Worm (Caenorhabditis elegans) whole organism, L2 larva: ENCODE results near the gene C28H8.2.

Experiments
- C34F6.9 ChIP-seq: fragments of 150-350 bp; optimal IDR thresholded peaks from 2 replicates; lab custom pipeline; 2014; ENCODE audit warnings: missing biosample characterization, missing genetic modification characterization
- F13H6.1 ChIP-seq: sonication (generic microtip); optimal IDR thresholded peaks from 2 replicates; lab custom pipeline; 2016; ENCODE audit warnings: missing genetic modification characterization, missing compliant biosample characterization
- R02D3.7 ChIP-seq: fragments of 150-350 bp; optimal IDR thresholded peaks from 2 replicates; lab custom pipeline; 2014; ENCODE audit warnings: missing biosample characterization, missing genetic modification characterization
- Y55F3AM.14 ChIP-seq: fragments of 200-800 bp; sonication (Bioruptor generic); optimal IDR thresholded peaks from 2 replicates; lab custom pipeline; 2018; ENCODE audit warnings: mild to moderate bottlenecking, missing genetic modification characterization, missing compliant biosample characterization
- aly-2 ChIP-seq: fragments of 150-350 bp; optimal IDR thresholded peaks from 2 replicates; lab custom pipeline; 2014; ENCODE audit warnings: missing biosample characterization, missing genetic modification characterization
- ama-1 ChIP-seq: fragments of 150-350 bp; optimal IDR thresholded peaks from 2 replicates; lab custom pipeline; 2018; ENCODE audit warnings: inconsistent platforms
- ceh-16 ChIP-seq: fragments of 150-350 bp; optimal IDR thresholded peaks from 2 replicates; lab custom pipeline; 2014; ENCODE audit warnings: missing biosample characterization, missing genetic modification characterization
- ceh-82 ChIP-seq: fragments of 150-350 bp; optimal IDR thresholded peaks from 2 replicates; lab custom pipeline; 2014; ENCODE audit warnings: missing biosample characterization, missing genetic modification characterization
- dmd-4 ChIP-seq: sonication (generic microtip); optimal IDR thresholded peaks from 2 replicates; lab custom pipeline; 2017; ENCODE audit warnings: missing biosample characterization, missing genetic modification characterization
- fos-1 ChIP-seq: fragments of 150-350 bp; optimal IDR thresholded peaks from 2 replicates; lab custom pipeline; 2014; ENCODE audit warnings: missing biosample characterization, missing genetic modification characterization
- gmeb-1 ChIP-seq: fragments of 150-350 bp; optimal IDR thresholded peaks from 2 replicates; lab custom pipeline; 2014; ENCODE audit warnings: missing biosample characterization, missing genetic modification characterization
- lin-13 ChIP-seq: fragments of 150-350 bp; optimal IDR thresholded peaks from 2 replicates; lab custom pipeline; 2014; ENCODE audit warnings: missing biosample characterization, missing genetic modification reagents, missing genetic modification characterization
- lsy-2 ChIP-seq, 2 experiments: fragments of 150-350 bp in 1 of 2; sonication (generic microtip) in 1 of 2; optimal IDR thresholded peaks; 2 replicates each; lab custom pipeline; 2014 to 2017; ENCODE audit warnings: missing biosample characterization in 2 of 2, missing genetic modification characterization in 2 of 2
- mbf-1 ChIP-seq: sonication (generic microtip); optimal IDR thresholded peaks from 2 replicates; lab custom pipeline; 2017; ENCODE audit warnings: missing biosample characterization, missing genetic modification characterization
- nhr-10 ChIP-seq: sonication (generic microtip); optimal IDR thresholded peaks from 2 replicates; lab custom pipeline; 2017; ENCODE audit warnings: missing biosample characterization, missing genetic modification characterization
- nhr-12 ChIP-seq: fragments of 150-350 bp; optimal IDR thresholded peaks from 2 replicates; lab custom pipeline; 2014; ENCODE audit warnings: missing biosample characterization, missing genetic modification characterization
- nhr-129 ChIP-seq: fragments of 150-350 bp; optimal IDR thresholded peaks from 2 replicates; lab custom pipeline; 2014; ENCODE audit warnings: missing biosample characterization, missing genetic modification characterization
- nhr-23 ChIP-seq: fragments of 150-350 bp; optimal IDR thresholded peaks from 2 replicates; lab custom pipeline; 2014; ENCODE audit warnings: missing biosample characterization, missing genetic modification reagents, missing genetic modification characterization
- nhr-25 ChIP-seq: fragments of 150-350 bp; sonication (generic microtip); optimal IDR thresholded peaks from 3 replicates; lab custom pipeline; 2014; ENCODE audit warnings: missing biosample characterization, missing genetic modification characterization
- nhr-6 ChIP-seq: fragments of 150-350 bp; optimal IDR thresholded peaks from 2 replicates; lab custom pipeline; 2014; ENCODE audit warnings: missing biosample characterization, missing genetic modification characterization
- sem-4 ChIP-seq: fragments of 150-350 bp; optimal IDR thresholded peaks from 2 replicates; lab custom pipeline; 2014; ENCODE audit warnings: missing biosample characterization, missing genetic modification reagents, missing genetic modification characterization
- skn-1 ChIP-seq: sonication (generic microtip); optimal IDR thresholded peaks from 2 replicates; lab custom pipeline; 2017; ENCODE audit warnings: missing biosample characterization, missing genetic modification characterization
- sma-3 ChIP-seq: sonication (generic microtip); optimal IDR thresholded peaks from 2 replicates; lab custom pipeline; 2016; ENCODE audit warnings: missing genetic modification reagents, missing genetic modification characterization, missing compliant biosample characterization
- sma-9 ChIP-seq, 2 experiments: fragments of 150-350 bp in 1 of 2; sonication (generic microtip) in 1 of 2; optimal IDR thresholded peaks; 2 replicates each; lab custom pipeline; 2014 to 2016; ENCODE audit warnings: missing genetic modification characterization in 2 of 2, mild to moderate bottlenecking in 1 of 2, missing biosample characterization in 1 of 2, missing compliant biosample characterization in 1 of 2, missing genetic modification reagents in 1 of 2, moderate library complexity in 1 of 2
- snpc-4 ChIP-seq: fragments of 150-350 bp; optimal IDR thresholded peaks from 2 replicates; lab custom pipeline; 2014; ENCODE audit warnings: missing biosample characterization, missing genetic modification characterization
- unc-39 ChIP-seq: fragments of 150-350 bp; optimal IDR thresholded peaks from 2 replicates; lab custom pipeline; 2014; ENCODE audit warnings: missing biosample characterization, missing genetic modification characterization
- ztf-1 ChIP-seq: fragments of 200-800 bp; sonication (Bioruptor generic); conservative IDR thresholded peaks from 2 replicates; pipeline ENCODE4 v1.3.6; 2022; ENCODE audit warnings: missing genetic modification characterization, missing compliant biosample characterization
- ztf-11 ChIP-seq: sonication (generic microtip); optimal IDR thresholded peaks from 2 replicates; lab custom pipeline; 2017; ENCODE audit warnings: missing biosample characterization, missing genetic modification characterization

C28H8.2 gene

DNA sequence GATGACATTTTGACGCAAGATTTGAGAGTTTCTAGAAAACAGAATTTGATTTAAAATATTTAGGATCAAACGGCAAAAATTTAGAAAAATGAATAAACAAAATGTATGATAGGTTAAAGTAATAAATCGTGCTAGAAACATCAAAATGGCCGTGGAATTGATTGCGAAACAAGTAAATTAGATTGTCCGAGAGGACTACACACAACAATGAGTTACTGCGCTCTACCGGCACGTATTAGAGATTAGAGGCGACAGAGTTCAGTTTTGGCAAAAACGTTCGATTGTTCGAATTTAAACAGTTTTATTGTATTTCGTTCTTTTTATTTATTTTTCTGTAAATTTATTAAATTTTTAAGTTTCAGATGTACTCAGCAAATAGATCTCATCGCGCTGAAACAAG, 5.6 kb downstream of the C28H8.2 start, which contains the start of the genes dnc-2 and bcl-7 (continued):
- no peak for TF ChIP-seq nhr-23 (tag; lab: Kevin White, UChicago)
- no peak for TF ChIP-seq ama-1
- no peak for TF ChIP-seq ztf-11 (tag; lab: Kevin White, UChicago)
- no peak for TF ChIP-seq R02D3.7 (tag; lab: Kevin White, UChicago)
- no peak for TF ChIP-seq sem-4
- TF ChIP-seq nhr-129 (tag; lab: Kevin White, UChicago), result peak; percentile 36
- no peak for TF ChIP-seq Y55F3AM.14 (GFP tag; lab: Kevin White, UChicago)
- TF ChIP-seq fos-1, result peak; percentile 27
- TF ChIP-seq skn-1, result no peak
- no peak for TF ChIP-seq unc-39 (tag; lab: Kevin White, UChicago)
- TF ChIP-seq snpc-4 (tag; lab: Kevin White, UChicago), result peak; percentile 32
- TF ChIP-seq nhr-6 (tag; lab: Kevin White, UChicago), result no peak
- peak; percentile 58 for TF ChIP-seq sma-9 (GFP tag; optimal IDR thresholded peaks at IDR 0.05; lab: Kevin White, UChicago)
- TF ChIP-seq sma-9 (tag; optimal IDR thresholded peaks at IDR 0.05; lab: Kevin White, UChicago), result no peak
- no peak for TF ChIP-seq aly-2 (tag; lab: Kevin White, UChicago)
- no peak for TF ChIP-seq ceh-16 (tag; lab: Kevin White, UChicago)
- TF ChIP-seq nhr-10, result no peak
- TF ChIP-seq sma-3 (GFP tag; lab: Kevin White, UChicago), result peak; percentile 39
- TF ChIP-seq gmeb-1 (tag; lab: Kevin White, UChicago), result peak; percentile 47
- peak; percentile 60 for TF ChIP-seq nhr-25 (tag; lab: Kevin White, UChicago)
- TF ChIP-seq ztf-1 (GFP tag; lab: Robert Waterston, UW), result no peak
- no peak for TF ChIP-seq mbf-1 (tag; lab: Kevin White, UChicago)
- TF ChIP-seq, all 48 proteins: peak for 15

DNA sequence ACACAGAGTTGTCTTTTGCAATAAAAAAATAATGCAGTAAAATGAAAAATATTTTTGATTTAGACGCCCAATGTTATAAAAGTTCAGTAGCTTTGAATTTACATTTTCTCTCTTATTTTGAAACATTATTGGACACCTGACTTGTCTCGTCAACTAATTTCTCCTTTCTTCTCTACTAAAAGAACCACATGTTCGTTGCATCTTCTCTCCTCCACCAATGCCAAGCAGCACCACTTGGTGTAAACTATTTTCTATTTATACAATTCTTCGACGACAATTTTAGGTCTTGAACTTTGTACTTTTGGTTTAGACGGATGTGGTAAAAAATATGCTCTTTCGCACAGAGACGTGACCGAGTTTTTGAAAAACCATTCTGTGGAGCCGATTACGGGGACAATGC, 10.5 kb downstream of the C28H8.2 start:
- TF ChIP-seq sma-9 (GFP tag; optimal IDR thresholded peaks at IDR 0.05; lab: Kevin White, UChicago) (peak; percentile 33), sma-9 (tag; optimal IDR thresholded peaks at IDR 0.05; lab: Kevin White, UChicago) (no peak), lsy-2 (tag; optimal IDR thresholded peaks at IDR 0.05; lab: Kevin White, UChicago) (peak in 1 of 2 experiments; percentile 40), C34F6.9 (tag; lab: Kevin White, UChicago) (no peak), lin-13 (GFP tag; lab: Kevin White, UChicago) (no peak), nhr-129 (tag; lab: Kevin White, UChicago) (peak; percentile 17), F13H6.1 (tag; lab: Kevin White, UChicago) (peak; percentile 24)

DNA sequence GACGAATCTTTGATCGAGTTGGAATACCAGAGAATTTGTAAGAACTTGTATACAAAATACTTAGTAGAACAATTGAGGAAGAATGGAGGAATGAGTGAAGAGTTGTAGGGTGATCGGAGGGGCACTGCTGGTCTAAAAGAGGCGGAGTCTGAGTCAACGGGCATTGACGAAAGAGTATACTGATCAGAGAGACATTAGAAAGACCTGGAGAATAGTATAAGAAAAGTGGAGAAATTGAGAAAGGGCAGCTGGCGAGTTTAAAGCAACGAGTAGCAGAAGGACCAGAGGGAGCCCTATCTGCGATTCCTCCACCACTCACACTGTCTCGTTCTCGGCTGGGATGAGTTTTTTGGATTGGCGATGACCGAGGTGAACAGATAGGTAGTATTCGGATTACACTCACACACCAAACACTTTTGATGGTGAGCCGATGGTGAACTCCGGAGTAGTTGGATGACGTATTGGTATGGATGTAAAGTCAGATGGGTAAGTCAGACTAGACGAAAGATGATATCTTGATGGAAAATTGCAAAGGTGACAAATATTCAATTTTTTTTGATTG, 11.4 kb downstream of the C28H8.2 start, which contains the start of gene EGAP1.5:
Gene EGAP1.5, plus strand, starts transcription at position 289 of the 562 bp plus-strand sequence.
- peak; percentile 31 for TF ChIP-seq nhr-129 (tag; lab: Kevin White, UChicago)
- no peak for TF ChIP-seq sem-4
- peak; percentile 32 for TF ChIP-seq F13H6.1 (tag; lab: Kevin White, UChicago)

DNA sequence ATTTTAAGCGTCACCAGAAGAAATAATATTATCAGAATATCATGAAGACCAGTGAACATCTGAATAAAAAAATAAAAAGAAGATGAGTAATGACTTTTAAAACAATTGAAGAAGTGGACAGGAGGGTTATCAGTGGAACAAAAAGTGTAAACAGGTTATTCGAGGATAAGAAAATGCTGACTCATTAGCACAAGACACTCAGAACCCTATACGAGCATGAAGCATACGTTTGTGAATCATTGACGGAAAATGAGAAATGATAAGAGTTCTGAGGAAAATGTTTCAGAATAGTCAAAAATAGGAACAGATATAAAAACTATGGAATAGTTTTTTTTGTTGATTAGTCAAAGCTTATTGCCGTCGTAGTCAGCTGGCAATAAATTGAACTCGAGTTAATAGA, 12.7 kb downstream of the C28H8.2 start, which contains the start of gene zmp-1:
Gene zmp-1, minus strand, starts transcription at position 101 of the 400 bp plus-strand sequence.
- TF ChIP-seq C34F6.9 (tag; lab: Kevin White, UChicago) (no peak), lsy-2 (tag; optimal IDR thresholded peaks at IDR 0.05; lab: Kevin White, UChicago) (no peak), nhr-12 (tag; lab: Kevin White, UChicago) (no peak), dmd-4 (tag; lab: Kevin White, UChicago) (no peak)

DNA sequence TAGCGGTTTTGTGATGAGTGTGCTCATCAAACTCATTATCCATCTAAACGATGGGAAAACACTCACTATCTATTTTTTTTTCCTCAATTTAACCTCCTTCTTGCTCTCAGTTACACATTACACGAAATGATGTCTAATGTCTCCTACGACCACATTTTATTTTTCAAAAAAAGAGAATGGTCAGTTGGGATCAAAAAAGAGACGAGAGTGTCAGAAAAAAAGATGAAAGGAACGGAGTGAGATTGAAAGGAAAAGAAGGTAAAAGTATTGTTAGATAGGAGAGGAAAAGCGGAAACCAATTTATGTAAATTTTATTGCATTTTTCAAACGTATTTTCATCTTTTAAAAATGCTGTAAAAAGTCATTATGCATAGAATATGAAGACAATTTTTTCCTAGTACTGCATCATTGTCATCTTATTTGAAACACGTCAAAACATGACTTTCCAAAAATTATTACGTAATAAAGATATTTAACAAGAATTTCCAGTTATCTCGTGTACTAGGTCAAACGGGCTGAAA, 14.1 kb downstream of the C28H8.2 start:
- TF ChIP-seq lsy-2 (tag; optimal IDR thresholded peaks at IDR 0.05; lab: Kevin White, UChicago), result peak in 1 of 2 experiments; percentile 9
- TF ChIP-seq F13H6.1 (tag; lab: Kevin White, UChicago), result peak; percentile 24
- TF ChIP-seq nhr-25 (tag; lab: Kevin White, UChicago), result no peak
- TF ChIP-seq C34F6.9 (tag; lab: Kevin White, UChicago), result peak; percentile 40
- TF ChIP-seq ama-1, result no peak

DNA sequence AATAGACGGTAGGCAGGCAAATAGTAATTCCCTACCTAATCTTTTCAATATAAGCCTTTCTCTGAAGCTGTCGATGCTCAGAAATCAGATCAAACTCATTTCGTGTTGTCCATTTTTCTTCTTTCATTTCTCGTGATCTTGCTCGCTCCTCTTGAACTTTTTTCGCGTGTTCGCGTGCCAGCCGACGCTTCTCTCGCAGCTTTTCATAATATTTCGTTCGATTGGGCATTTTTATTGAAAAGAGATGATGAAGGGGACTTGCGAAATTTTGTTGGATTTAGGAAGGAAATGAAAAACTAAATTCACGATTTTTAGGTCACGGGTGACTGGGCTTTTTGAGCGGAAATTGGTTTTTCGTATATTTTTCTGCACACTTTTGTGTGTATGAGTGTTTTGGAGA, 16.9 kb downstream of the C28H8.2 start, which contains the start of gene EGAP1.1:
Gene EGAP1.1, minus strand, starts transcription at position 229 of the 400 bp plus-strand sequence.
- TF ChIP-seq skn-1 (no peak), C34F6.9 (tag; lab: Kevin White, UChicago) (peak; percentile 2), ceh-82 (tag; lab: Kevin White, UChicago) (no peak), sma-3 (GFP tag; lab: Kevin White, UChicago) (no peak), nhr-12 (tag; lab: Kevin White, UChicago) (no peak)
